Fruit fly (Drosophila melanogaster) whole organism, embryonic: ENCODE results near the gene Eig71Ed.

Source experiments
- Atf-2 ChIP-seq: fragments of 200-800 bp; sonication (Bioruptor generic); optimal IDR thresholded peaks from 2 replicates; lab custom pipeline; 2016; ENCODE audit warnings: missing biosample characterization, missing genetic modification characterization
- B-H2 ChIP-seq: fragments of 200-800 bp; sonication (Bioruptor generic); optimal IDR thresholded peaks from 2 replicates; lab custom pipeline; 2018; ENCODE audit warnings: missing biosample characterization, mild to moderate bottlenecking, missing genetic modification characterization
- Bgb ChIP-seq: fragments of 200-800 bp; sonication (Bioruptor generic); IDR thresholded peaks from 2 replicates; pipeline ENCODE4 v1.3.6; 2022; ENCODE audit warnings: missing biosample characterization, missing genetic modification characterization; ENCODE audit not compliant: partially characterized antibody
- Bteb2 ChIP-seq: fragments of 200-800 bp; sonication (Bioruptor generic); optimal IDR thresholded peaks from 2 replicates; lab custom pipeline; 2016; ENCODE audit warnings: missing biosample characterization, missing genetic modification characterization
- CG1603 ChIP-seq: fragments of 200-800 bp; sonication (Bioruptor generic); optimal IDR thresholded peaks from 2 replicates; lab custom pipeline; 2019; ENCODE audit warnings: missing biosample characterization, mild to moderate bottlenecking, missing genetic modification characterization, moderate library complexity
- CG16813 ChIP-seq: fragments of 200-800 bp; sonication (Bioruptor generic); IDR thresholded peaks from 3 replicates; pipeline ENCODE4 v1.3.6; 2022; ENCODE audit warnings: missing biosample characterization, missing genetic modification characterization; ENCODE audit not compliant: partially characterized antibody
- CG18599 ChIP-seq: fragments of 200-800 bp; sonication (Bioruptor generic); optimal IDR thresholded peaks from 3 replicates; lab custom pipeline; 2017; ENCODE audit warnings: missing biosample characterization, missing genetic modification characterization, mild to moderate bottlenecking, moderate library complexity, missing genetic modification reagents
- CG3995 ChIP-seq: fragments of 200-800 bp; sonication (Bioruptor generic); optimal IDR thresholded peaks from 3 replicates; lab custom pipeline; 2016; ENCODE audit warnings: missing biosample characterization, missing genetic modification characterization
- CG4328 ChIP-seq: fragments of 200-800 bp; sonication (Bioruptor generic); optimal IDR thresholded peaks from 3 replicates; lab custom pipeline; 2017; ENCODE audit warnings: missing biosample characterization, missing genetic modification reagents, missing genetic modification characterization
- CG4707 ChIP-seq: fragments of 200-800 bp; sonication (Bioruptor generic); optimal IDR thresholded peaks from 2 replicates; lab custom pipeline; 2018; ENCODE audit warnings: missing biosample characterization, mild to moderate bottlenecking, missing genetic modification characterization, moderate library complexity
- CG5953 ChIP-seq: fragments of 200-800 bp; sonication (Bioruptor generic); IDR thresholded peaks from 2 replicates; pipeline ENCODE4 v1.3.6; 2022; ENCODE audit warnings: missing biosample characterization, missing genetic modification characterization
- CG6654 ChIP-seq: fragments of 200-800 bp; sonication (Bioruptor generic); optimal IDR thresholded peaks from 2 replicates; lab custom pipeline; 2017; ENCODE audit warnings: missing biosample characterization, mild to moderate bottlenecking, missing genetic modification characterization
- CG6854 ChIP-seq: fragments of 200-800 bp; sonication (Bioruptor generic); optimal IDR thresholded peaks from 3 replicates; lab custom pipeline; 2017; ENCODE audit warnings: missing biosample characterization, mild to moderate bottlenecking, missing genetic modification characterization
- CG7372 ChIP-seq: fragments of 200-800 bp; sonication (Bioruptor generic); IDR thresholded peaks from 2 replicates; pipeline ENCODE4 v1.3.6; 2022; ENCODE audit warnings: missing biosample characterization, missing genetic modification characterization
- CG7963 ChIP-seq: fragments of 200-800 bp; sonication (Bioruptor generic); IDR thresholded peaks from 3 replicates; pipeline ENCODE4 v1.3.6; 2022; ENCODE audit warnings: missing biosample characterization, missing genetic modification characterization; ENCODE audit not compliant: partially characterized antibody
- Camta ChIP-seq: fragments of 200-800 bp; sonication (Bioruptor generic); optimal IDR thresholded peaks from 2 replicates; lab custom pipeline; 2016; ENCODE audit warnings: missing biosample characterization, missing genetic modification characterization
- CrebB ChIP-seq: fragments of 200-800 bp; sonication (Bioruptor generic); optimal IDR thresholded peaks from 3 replicates; lab custom pipeline; 2018; ENCODE audit warnings: missing biosample characterization, mild to moderate bottlenecking, missing genetic modification characterization
- Doc2 ChIP-seq: fragments of 200-800 bp; sonication (Bioruptor generic); IDR thresholded peaks from 2 replicates; pipeline ENCODE4 v1.3.6; 2022; ENCODE audit warnings: missing biosample characterization, missing genetic modification characterization
- Drgx ChIP-seq: fragments of 200-800 bp; sonication (Bioruptor generic); IDR thresholded peaks from 2 replicates; pipeline ENCODE4 v1.3.6; 2022; ENCODE audit warnings: missing biosample characterization, missing genetic modification characterization
- Fer1 ChIP-seq: fragments of 200-800 bp; sonication (Bioruptor generic); optimal IDR thresholded peaks from 2 replicates; lab custom pipeline; 2017; ENCODE audit warnings: missing biosample characterization, mild to moderate bottlenecking, missing genetic modification characterization
- HLH54F ChIP-seq: fragments of 200-800 bp; sonication (Bioruptor generic); optimal IDR thresholded peaks from 3 replicates; lab custom pipeline; 2016; ENCODE audit warnings: missing biosample characterization, missing genetic modification characterization
- Hmr ChIP-seq: fragments of 200-800 bp; sonication (Bioruptor generic); optimal IDR thresholded peaks from 3 replicates; lab custom pipeline; 2017; ENCODE audit warnings: mild to moderate bottlenecking, missing biosample characterization, missing genetic modification reagents, missing genetic modification characterization
- Kr ChIP-seq: fragments of 200-800 bp; sonication (Bioruptor generic); optimal IDR thresholded peaks from 2 replicates; lab custom pipeline; 2017; ENCODE audit warnings: missing biosample characterization, mild to moderate bottlenecking, missing genetic modification characterization
- Mad ChIP-seq: fragments of 200-800 bp; sonication (Bioruptor generic); optimal IDR thresholded peaks from 2 replicates; lab custom pipeline; 2016; ENCODE audit warnings: missing biosample characterization, missing genetic modification characterization
- Mrtf ChIP-seq: fragments of 200-800 bp; sonication (Bioruptor generic); IDR thresholded peaks from 3 replicates; pipeline ENCODE4 v1.3.6; 2022; ENCODE audit warnings: missing biosample characterization, missing genetic modification characterization
- Myb ChIP-seq: fragments of 200-800 bp; sonication (Bioruptor generic); optimal IDR thresholded peaks from 2 replicates; lab custom pipeline; 2016; ENCODE audit warnings: missing biosample characterization, missing genetic modification characterization
- Ptx1 ChIP-seq: fragments of 200-800 bp; sonication (Bioruptor generic); IDR thresholded peaks from 2 replicates; pipeline ENCODE4 v1.3.6; 2022; ENCODE audit warnings: missing biosample characterization, missing genetic modification characterization
- Six4 ChIP-seq: fragments of 200-800 bp; sonication (Bioruptor generic); optimal IDR thresholded peaks from 2 replicates; lab custom pipeline; 2016; ENCODE audit warnings: missing biosample characterization, missing genetic modification characterization
- Sry-δ ChIP-seq: fragments of 200-800 bp; sonication (Bioruptor generic); optimal IDR thresholded peaks from 2 replicates; lab custom pipeline; 2016; ENCODE audit warnings: missing biosample characterization, missing genetic modification characterization
- Tbp ChIP-seq: fragments of >200 bp; optimal IDR thresholded peaks from 2 replicates; lab custom pipeline; 2018; ENCODE audit warnings: missing biosample characterization, missing genetic modification characterization
- YL-1 ChIP-seq: fragments of 200-800 bp; sonication (Bioruptor generic); optimal IDR thresholded peaks from 3 replicates; lab custom pipeline; 2017; ENCODE audit warnings: missing biosample characterization, mild to moderate bottlenecking, missing genetic modification characterization
- ac ChIP-seq: fragments of 200-800 bp; sonication (Bioruptor generic); optimal IDR thresholded peaks from 3 replicates; lab custom pipeline; 2017; ENCODE audit warnings: missing biosample characterization, mild to moderate bottlenecking, missing genetic modification characterization
- amos ChIP-seq: fragments of 200-800 bp; sonication (Bioruptor generic); IDR thresholded peaks from 2 replicates; pipeline ENCODE4 v1.3.6; 2022; ENCODE audit warnings: missing biosample characterization, missing genetic modification characterization; ENCODE audit not compliant: partially characterized antibody
- bcd ChIP-seq: fragments of 200-800 bp; sonication (Bioruptor generic); optimal IDR thresholded peaks from 2 replicates; lab custom pipeline; 2017; ENCODE audit warnings: missing biosample characterization, mild to moderate bottlenecking, missing genetic modification characterization
- ems ChIP-seq: fragments of 200-800 bp; sonication (Bioruptor generic); optimal IDR thresholded peaks from 3 replicates; lab custom pipeline; 2016; ENCODE audit warnings: missing biosample characterization, missing genetic modification characterization
- kah ChIP-seq: fragments of 200-800 bp; sonication (Bioruptor generic); optimal IDR thresholded peaks from 2 replicates; lab custom pipeline; 2018; ENCODE audit warnings: missing biosample characterization, mild to moderate bottlenecking, missing genetic modification characterization
- klu ChIP-seq: fragments of 200-800 bp; sonication (Bioruptor generic); IDR thresholded peaks from 2 replicates; pipeline ENCODE4 v1.3.6; 2022; ENCODE audit warnings: missing biosample characterization, missing genetic modification characterization
- lilli ChIP-seq: fragments of 200-800 bp; sonication (Bioruptor generic); optimal IDR thresholded peaks from 3 replicates; lab custom pipeline; 2016; ENCODE audit warnings: missing biosample characterization, missing genetic modification characterization
- mirr ChIP-seq: fragments of 200-800 bp; sonication (Bioruptor generic); optimal IDR thresholded peaks from 3 replicates; lab custom pipeline; 2018; ENCODE audit warnings: missing biosample characterization, mild to moderate bottlenecking, missing genetic modification characterization
- nom ChIP-seq: fragments of 200-800 bp; sonication (Bioruptor generic); optimal IDR thresholded peaks from 2 replicates; lab custom pipeline; 2017; ENCODE audit warnings: missing biosample characterization, missing genetic modification characterization, mild to moderate bottlenecking, moderate library complexity, missing genetic modification reagents
- onecut ChIP-seq: fragments of 200-800 bp; sonication (Bioruptor generic); IDR thresholded peaks from 2 replicates; pipeline ENCODE4 v1.3.6; 2022; ENCODE audit warnings: missing biosample characterization, missing genetic modification characterization
- p53 ChIP-seq: fragments of 200-800 bp; sonication (Bioruptor generic); optimal IDR thresholded peaks from 2 replicates; lab custom pipeline; 2016; ENCODE audit warnings: missing biosample characterization, missing genetic modification characterization
- ssp ChIP-seq: fragments of 200-800 bp; sonication (Bioruptor generic); IDR thresholded peaks from 2 replicates; pipeline ENCODE4 v1.3.6; 2022; ENCODE audit warnings: missing biosample characterization, missing genetic modification characterization
- stc ChIP-seq: fragments of 200-800 bp; sonication (Bioruptor generic); IDR thresholded peaks from 2 replicates; pipeline ENCODE4 v1.3.6; 2022; ENCODE audit warnings: missing biosample characterization, missing genetic modification characterization
- stwl ChIP-seq: fragments of 200-800 bp; sonication (Bioruptor generic); optimal IDR thresholded peaks from 3 replicates; lab custom pipeline; 2018; ENCODE audit warnings: missing biosample characterization, mild to moderate bottlenecking, missing genetic modification characterization, moderate library complexity
- trh ChIP-seq: fragments of 200-800 bp; sonication (Bioruptor generic); optimal IDR thresholded peaks from 2 replicates; lab custom pipeline; 2016; ENCODE audit warnings: missing biosample characterization, missing genetic modification characterization
- tx ChIP-seq: fragments of 200-800 bp; sonication (Bioruptor generic); optimal IDR thresholded peaks from 2 replicates; lab custom pipeline; 2016; ENCODE audit warnings: missing biosample characterization, missing genetic modification characterization

The Eig71Ed gene

dm6 chr3L:15610109-15610508 is 42.2 kb upstream of the Eig71Ed start, which contains the start of gene CG7650 (continued):
- no peak for TF ChIP-seq CrebB (tag; lab: Kevin White, UChicago)
- TF ChIP-seq kah (GFP tag; lab: Kevin White, UChicago): no peak
- TF ChIP-seq Bteb2 (GFP tag; lab: Kevin White, UChicago): no peak
- TF ChIP-seq YL-1 (GFP tag; lab: Kevin White, UChicago): peak; percentile 74
- TF ChIP-seq stwl (tag; lab: Kevin White, UChicago): peak; percentile 72
- no peak for TF ChIP-seq Doc2 (GFP tag; lab: Robert Waterston, UW)
- no peak for TF ChIP-seq CG3995 (GFP tag; lab: Kevin White, UChicago)
- peak; percentile 79 for TF ChIP-seq CG7963
- no peak for TF ChIP-seq onecut
- TF ChIP-seq CG5953 (GFP tag; lab: Robert Waterston, UW): no peak
- TF ChIP-seq Mad (GFP tag; lab: Kevin White, UChicago): no peak
- no peak for TF ChIP-seq ssp (GFP tag; lab: Robert Waterston, UW)
- TF ChIP-seq CG1603: peak; percentile 39
- no peak for TF ChIP-seq Mrtf
- TF ChIP-seq Tbp: no peak
- no peak for TF ChIP-seq nom (GFP tag; lab: Kevin White, UChicago)
- no peak for TF ChIP-seq Ptx1
- no peak for TF ChIP-seq CG18599 (GFP tag; lab: Kevin White, UChicago)
- no peak for TF ChIP-seq Hmr
- TF ChIP-seq Fer1 (GFP tag; lab: Kevin White, UChicago): peak; percentile 16
- no peak for TF ChIP-seq trh (GFP tag; lab: Kevin White, UChicago)
- peak; percentile 77 for TF ChIP-seq CG16813
- no peak for TF ChIP-seq Atf-2 (GFP tag; lab: Kevin White, UChicago)
- no peak for TF ChIP-seq CG4707 (GFP tag; lab: Kevin White, UChicago)
- TF ChIP-seq CG6854 (GFP tag; lab: Kevin White, UChicago): no peak
- TF ChIP-seq bcd (GFP tag; lab: Kevin White, UChicago): no peak
- TF ChIP-seq amos (GFP tag; lab: Robert Waterston, UW): peak; percentile 92
- peak; percentile 28 for TF ChIP-seq Myb (GFP tag; lab: Kevin White, UChicago)
- no peak for TF ChIP-seq HLH54F (GFP tag; lab: Kevin White, UChicago)
- peak; percentile 93 for TF ChIP-seq Bgb
- TF ChIP-seq Sry-δ: peak; percentile 73
- no peak for TF ChIP-seq Six4 (GFP tag; lab: Kevin White, UChicago)
- TF ChIP-seq CG7372: no peak

DNA sequence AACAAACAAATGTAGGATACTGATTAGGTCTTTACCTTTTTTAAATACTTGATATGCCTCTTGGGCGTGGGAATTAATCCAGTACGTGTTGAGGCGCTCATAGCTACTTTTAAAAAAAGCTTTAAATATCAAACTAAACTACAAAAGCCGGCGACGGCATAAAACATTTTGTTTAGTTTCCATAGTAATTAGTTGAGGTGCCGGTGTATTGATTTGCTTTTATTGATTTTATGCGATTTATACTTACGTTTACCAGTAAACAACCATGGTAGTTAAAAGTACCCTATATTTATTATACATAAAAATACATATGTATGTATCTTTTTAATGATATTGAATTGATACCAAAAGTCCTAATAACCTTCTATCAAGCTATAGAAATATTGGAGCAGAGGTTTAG is 39.6 kb upstream of the Eig71Ed start, which contains the start of gene CG13449:
CG13449 (minus strand) TSS at position 101 of the 400 bp plus-strand sequence.
- TF ChIP-seq stc (GFP tag; lab: Robert Waterston, UW) (no peak), Camta (GFP tag; lab: Kevin White, UChicago) (no peak), B-H2 (GFP tag; lab: Kevin White, UChicago) (no peak), mirr (GFP tag; lab: Kevin White, UChicago) (no peak), lilli (GFP tag; lab: Kevin White, UChicago) (no peak), p53 (no peak), Drgx (GFP tag; lab: Robert Waterston, UW) (no peak), klu (GFP tag; lab: Robert Waterston, UW) (no peak), ems (GFP tag; lab: Kevin White, UChicago) (no peak), ac (GFP tag; lab: Kevin White, UChicago) (no peak), Kr (GFP tag; lab: Kevin White, UChicago) (no peak), CG4328 (GFP tag; lab: Kevin White, UChicago) (no peak), tx (GFP tag; lab: Kevin White, UChicago) (no peak), CG6654 (GFP tag; lab: Kevin White, UChicago) (no peak)
- TF ChIP-seq, all 482 proteins: peak for 0
